Worm (Caenorhabditis elegans) whole organism, L1 larva: ENCODE data around the gene fbxl-2.
"Not testable (repeated sequence)": the region's sequence is repeated elsewhere in the genome, so short reads cannot be mapped to it uniquely, and the experiment has no call there.

ENCODE experiments used
- ama-1 ChIP-seq: fragments of 150-350 bp; optimal IDR thresholded peaks from 2 replicates; lab custom pipeline; 2014
- ceh-88 ChIP-seq: fragments of 200-800 bp; sonication (Bioruptor generic); IDR thresholded peaks from 2 replicates; pipeline ENCODE4 v1.3.6; 2022; ENCODE audit warnings: missing genetic modification characterization, missing compliant biosample characterization
- dsc-1 ChIP-seq: sonication (generic microtip); optimal IDR thresholded peaks from 2 replicates; lab custom pipeline; 2016; ENCODE audit warnings: mild to moderate bottlenecking, missing genetic modification characterization, missing compliant biosample characterization
- efl-3 ChIP-seq: fragments of 200-800 bp; sonication (Bioruptor generic); optimal IDR thresholded peaks from 2 replicates; lab custom pipeline; 2018; ENCODE audit warnings: mild to moderate bottlenecking, missing genetic modification characterization, missing compliant biosample characterization
- fkh-10 ChIP-seq: sonication (generic microtip); optimal IDR thresholded peaks from 2 replicates; lab custom pipeline; 2017; ENCODE audit warnings: missing biosample characterization, missing genetic modification reagents, missing genetic modification characterization
- lin-35 ChIP-seq, 2 experiments: fragments of 150-350 bp; optimal IDR thresholded peaks; 2 replicates each; lab custom pipeline; 2014; ENCODE audit warnings: missing biosample characterization in 2 of 2, missing genetic modification characterization in 2 of 2, missing genetic modification reagents in 2 of 2
- lir-3 ChIP-seq: sonication (generic microtip); optimal IDR thresholded peaks from 2 replicates; lab custom pipeline; 2016; ENCODE audit warnings: mild to moderate bottlenecking, missing genetic modification characterization, moderate library complexity, missing compliant biosample characterization; ENCODE audit not compliant: poor library complexity
- mab-9 ChIP-seq: fragments of 200-800 bp; sonication (Bioruptor generic); IDR thresholded peaks from 2 replicates; pipeline ENCODE4 v1.3.6; 2022; ENCODE audit warnings: missing genetic modification reagents, missing genetic modification characterization, missing compliant biosample characterization
- nhr-19 ChIP-seq: fragments of 200-800 bp; sonication (Bioruptor generic); conservative IDR thresholded peaks from 2 replicates; pipeline ENCODE4 v1.3.6; 2022; ENCODE audit warnings: missing genetic modification characterization, missing compliant biosample characterization
- nhr-28 ChIP-seq: fragments of 150-350 bp; optimal IDR thresholded peaks from 2 replicates; lab custom pipeline; 2014; ENCODE audit warnings: missing biosample characterization, missing genetic modification characterization
- nhr-84 ChIP-seq: sonication (generic microtip); optimal IDR thresholded peaks from 2 replicates; lab custom pipeline; 2017; ENCODE audit warnings: missing biosample characterization, missing genetic modification characterization
- sptf-1 ChIP-seq: fragments of 150-350 bp; optimal IDR thresholded peaks from 2 replicates; lab custom pipeline; 2014; ENCODE audit warnings: missing biosample characterization, missing genetic modification characterization
- unc-62 ChIP-seq: fragments of 150-350 bp; optimal IDR thresholded peaks from 2 replicates; lab custom pipeline; 2014; ENCODE audit warnings: missing biosample characterization, missing genetic modification reagents, missing genetic modification characterization
- zag-1 ChIP-seq: fragments of 150-350 bp; optimal IDR thresholded peaks from 2 replicates; lab custom pipeline; 2014; ENCODE audit warnings: missing biosample characterization, missing genetic modification characterization

ce11 chrIII:4785131-4785530 lies 28.1 kb downstream of the fbxl-2 start, which contains the start of gene enu-3.2:
- not testable (repeated sequence) for TF ChIP-seq ama-1 (lab: Kevin White, UChicago); lin-35 (GFP tag; optimal IDR thresholded peaks at IDR 0.05; lab: Kevin White, UChicago); efl-3 (GFP tag; lab: Kevin White, UChicago); nhr-19 (GFP tag; lab: Robert Waterston, UW); lir-3 (tag; lab: Kevin White, UChicago); zag-1 (tag; lab: Kevin White, UChicago); fkh-10; unc-62 (GFP tag; lab: Kevin White, UChicago); mab-9 (GFP tag; lab: Robert Waterston, UW); dsc-1 (tag; lab: Kevin White, UChicago); sptf-1; nhr-28; ceh-88; nhr-84 (tag; lab: Kevin White, UChicago)
